Worm (Caenorhabditis elegans) whole organism, early embryonic: Measurements from ENCODE around the gene D1014.5.

ENCODE experiments used
- B0310.2 ChIP-seq: sonication (generic microtip); optimal IDR thresholded peaks from 2 replicates; lab custom pipeline; 2016; ENCODE audit warnings: mild to moderate bottlenecking, missing genetic modification characterization, missing compliant biosample characterization
- F13C5.2 ChIP-seq: sonication (generic microtip); optimal IDR thresholded peaks from 2 replicates; lab custom pipeline; 2017; ENCODE audit warnings: mild to moderate bottlenecking, missing genetic modification characterization, inconsistent platforms, missing compliant biosample characterization
- aly-1 ChIP-seq: sonication (generic microtip); optimal IDR thresholded peaks from 2 replicates; lab custom pipeline; 2016; ENCODE audit warnings: missing genetic modification characterization, missing compliant biosample characterization
- ama-1 ChIP-seq: fragments of 150-350 bp; optimal IDR thresholded peaks from 2 replicates; lab custom pipeline; 2014
- ceh-13 ChIP-seq: fragments of 200-800 bp; sonication (Bioruptor generic); optimal IDR thresholded peaks from 2 replicates; lab custom pipeline; 2018; ENCODE audit warnings: mild to moderate bottlenecking, missing genetic modification characterization, missing compliant biosample characterization
- ceh-36 ChIP-seq: sonication (generic microtip); optimal IDR thresholded peaks from 2 replicates; lab custom pipeline; 2016; ENCODE audit warnings: missing genetic modification characterization, inconsistent platforms, missing compliant biosample characterization
- ets-7 ChIP-seq: sonication (generic microtip); optimal IDR thresholded peaks from 2 replicates; lab custom pipeline; 2016; ENCODE audit warnings: missing genotype, missing genetic modification characterization, missing compliant biosample characterization
- flt-1 ChIP-seq: fragments of 200-800 bp; sonication (Bioruptor generic); IDR thresholded peaks from 2 replicates; pipeline ENCODE4 v1.3.6; 2022; ENCODE audit warnings: missing genetic modification characterization, missing compliant biosample characterization
- hmbx-1 ChIP-seq: sonication (generic microtip); optimal IDR thresholded peaks from 2 replicates; lab custom pipeline; 2016; ENCODE audit warnings: mild to moderate bottlenecking, missing genetic modification characterization, missing compliant biosample characterization
- hmg-4 ChIP-seq: fragments of 200-800 bp; sonication (Bioruptor generic); optimal IDR thresholded peaks from 2 replicates; lab custom pipeline; 2018; ENCODE audit warnings: mild to moderate bottlenecking, missing genetic modification characterization, missing compliant biosample characterization
- hnd-1 ChIP-seq: sonication (generic microtip); optimal IDR thresholded peaks from 2 replicates; lab custom pipeline; 2016; ENCODE audit warnings: missing genetic modification characterization, missing compliant biosample characterization
- pes-1 ChIP-seq: fragments of 200-800 bp; sonication (Bioruptor generic); IDR thresholded peaks from 2 replicates; pipeline ENCODE4 v1.3.6; 2022; ENCODE audit warnings: missing genetic modification reagents, missing genetic modification characterization, missing compliant biosample characterization
- scrt-1 ChIP-seq: fragments of 200-800 bp; sonication (Bioruptor generic); IDR thresholded peaks from 2 replicates; pipeline ENCODE4 v1.3.6; 2022; ENCODE audit warnings: missing genetic modification characterization, missing compliant biosample characterization
- sea-1 ChIP-seq: fragments of 200-800 bp; sonication (Bioruptor generic); conservative IDR thresholded peaks from 2 replicates; pipeline ENCODE4 v1.3.6; 2022; ENCODE audit warnings: missing genetic modification characterization, missing compliant biosample characterization
- tbx-11 ChIP-seq: fragments of 200-800 bp; sonication (Bioruptor generic); IDR thresholded peaks from 2 replicates; pipeline ENCODE4 v1.3.6; 2022; ENCODE audit warnings: missing genetic modification characterization, missing compliant biosample characterization
- tbx-37 ChIP-seq: fragments of 200-800 bp; sonication (Bioruptor generic); conservative IDR thresholded peaks from 2 replicates; pipeline ENCODE4 v1.3.6; 2022; ENCODE audit warnings: missing genetic modification reagents, missing genetic modification characterization, missing compliant biosample characterization
- tra-4 ChIP-seq: sonication (generic microtip); optimal IDR thresholded peaks from 2 replicates; lab custom pipeline; 2017; ENCODE audit warnings: missing genetic modification characterization, missing compliant biosample characterization

The D1014.5 gene

DNA sequence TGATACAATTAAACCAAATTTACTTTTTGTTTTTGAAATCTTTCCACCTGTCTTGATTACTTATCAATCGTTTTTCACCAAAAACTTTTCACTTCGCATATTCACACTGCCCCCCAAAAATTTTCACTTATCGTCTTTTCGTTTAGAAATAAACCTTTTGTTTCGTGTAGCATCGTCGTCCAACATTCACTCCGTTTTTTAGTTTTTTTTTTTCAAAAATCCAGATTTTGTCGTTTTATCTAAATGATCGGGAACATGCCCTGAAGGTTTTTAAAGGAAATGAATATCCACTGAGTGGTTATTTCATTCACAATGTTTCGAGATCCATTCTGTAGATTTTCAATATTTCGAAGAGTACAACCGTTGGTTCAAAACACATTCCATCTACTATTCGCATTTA is 5.5 kb upstream of the D1014.5 start, which contains the start of gene D1014.7:
Gene D1014.7, plus strand, starts transcription at position 301 of the 400 bp plus-strand sequence.
- TF ChIP-seq aly-1 (tag; lab: Kevin White, UChicago) (no peak), tra-4 (no peak), scrt-1 (GFP tag; lab: Robert Waterston, UW) (no peak), hmbx-1 (tag; lab: Kevin White, UChicago) (no peak), ceh-36 (no peak), tbx-11 (GFP tag; lab: Robert Waterston, UW) (no peak), F13C5.2 (no peak), ets-7 (no peak), hmg-4 (GFP tag; lab: Kevin White, UChicago) (no peak), B0310.2 (tag; lab: Kevin White, UChicago) (no peak), flt-1 (GFP tag; lab: Robert Waterston, UW) (no peak)

DNA sequence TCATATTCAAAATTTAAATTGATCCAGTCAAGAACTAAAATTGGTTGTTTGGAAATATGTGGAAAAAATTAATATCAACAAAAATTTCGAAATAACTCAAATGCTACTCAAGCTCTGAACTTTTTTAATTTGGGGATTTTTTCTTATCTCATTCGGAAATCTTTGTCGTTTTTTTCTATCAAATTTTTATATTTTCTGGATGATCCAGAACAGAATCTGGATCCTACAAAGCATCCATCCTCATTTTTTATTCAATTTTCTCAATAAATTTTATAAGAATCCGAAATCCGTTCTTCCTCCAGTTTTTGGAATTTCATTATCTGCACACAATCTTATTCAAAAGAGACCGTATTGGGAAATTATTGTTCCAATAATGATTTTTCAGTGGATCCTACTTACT is 2.6 kb upstream of the D1014.5 start, which contains the start of gene D1014.6:
Gene D1014.6, plus strand, starts transcription at position 301 of the 400 bp plus-strand sequence.
- no peak for TF ChIP-seq hnd-1 (tag; lab: Kevin White, UChicago)
- no peak for TF ChIP-seq pes-1 (GFP tag; lab: Robert Waterston, UW)
- no peak for TF ChIP-seq sea-1
- TF ChIP-seq ceh-36 = no peak
- TF ChIP-seq tra-4 = no peak
- no peak for TF ChIP-seq scrt-1 (GFP tag; lab: Robert Waterston, UW)
- no peak for TF ChIP-seq B0310.2 (tag; lab: Kevin White, UChicago)
- TF ChIP-seq hmg-4 (GFP tag; lab: Kevin White, UChicago) = no peak
- no peak for TF ChIP-seq tbx-11 (GFP tag; lab: Robert Waterston, UW)
- no peak for TF ChIP-seq ama-1 (lab: Kevin White, UChicago)
- TF ChIP-seq F13C5.2 = no peak
- TF ChIP-seq hmbx-1 (tag; lab: Kevin White, UChicago) = no peak
- TF ChIP-seq tbx-37 = no peak
- no peak for TF ChIP-seq aly-1 (tag; lab: Kevin White, UChicago)

DNA sequence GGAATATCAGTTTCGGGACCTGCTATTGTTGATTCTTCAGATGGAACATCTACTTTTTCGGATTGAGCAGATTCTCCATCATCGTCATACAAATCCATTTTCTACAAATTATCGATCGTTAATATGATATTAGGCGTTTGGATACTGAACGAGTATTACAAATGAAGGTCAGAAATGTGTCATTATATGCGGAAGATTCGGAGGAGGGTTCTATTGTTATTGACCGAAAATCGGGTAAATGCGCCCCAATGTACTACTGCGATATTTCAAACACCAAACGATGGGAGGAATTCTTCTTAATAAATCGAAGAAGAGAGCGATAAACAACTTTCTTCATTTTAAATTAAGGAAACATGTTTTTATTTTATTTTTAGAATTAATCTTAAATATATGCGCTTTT is 5.8 kb downstream of the D1014.5 start, which contains the start of gene spr-1:
Gene spr-1, minus strand, starts transcription at position 101 of the 400 bp plus-strand sequence.
- TF ChIP-seq tbx-11 (GFP tag; lab: Robert Waterston, UW) (no peak), ama-1 (lab: Kevin White, UChicago) (no peak), pes-1 (GFP tag; lab: Robert Waterston, UW) (no peak), B0310.2 (tag; lab: Kevin White, UChicago) (no peak), F13C5.2 (no peak), ceh-36 (no peak), hmbx-1 (tag; lab: Kevin White, UChicago) (no peak), ceh-13 (GFP tag; lab: Kevin White, UChicago) (no peak)

DNA sequence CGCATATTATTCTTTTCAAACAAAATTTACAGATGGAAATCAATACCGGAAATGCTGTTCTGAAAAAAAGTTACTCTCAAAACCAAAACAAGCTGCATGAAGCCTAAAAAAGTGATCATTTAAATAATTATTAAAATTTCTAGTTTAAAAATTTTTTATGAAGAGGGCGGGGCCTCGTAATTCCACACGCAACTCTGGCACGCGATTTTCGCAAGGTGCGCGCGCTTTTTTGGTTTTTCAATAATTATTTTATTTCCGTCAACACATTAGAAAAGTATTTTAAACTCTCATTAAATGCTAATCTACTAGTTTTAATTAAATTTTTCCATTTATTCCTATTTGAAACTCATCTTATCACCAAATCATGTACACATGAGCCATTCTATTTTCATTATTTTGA is 6.2 kb downstream of the D1014.5 start:
- TF ChIP-seq pes-1 (GFP tag; lab: Robert Waterston, UW) (no peak; the same call in 1 of the 2 replicates), tbx-11 (GFP tag; lab: Robert Waterston, UW) (0 out of 2 replicates have a peak, but pooled peaks have one; percentile 35)

DNA sequence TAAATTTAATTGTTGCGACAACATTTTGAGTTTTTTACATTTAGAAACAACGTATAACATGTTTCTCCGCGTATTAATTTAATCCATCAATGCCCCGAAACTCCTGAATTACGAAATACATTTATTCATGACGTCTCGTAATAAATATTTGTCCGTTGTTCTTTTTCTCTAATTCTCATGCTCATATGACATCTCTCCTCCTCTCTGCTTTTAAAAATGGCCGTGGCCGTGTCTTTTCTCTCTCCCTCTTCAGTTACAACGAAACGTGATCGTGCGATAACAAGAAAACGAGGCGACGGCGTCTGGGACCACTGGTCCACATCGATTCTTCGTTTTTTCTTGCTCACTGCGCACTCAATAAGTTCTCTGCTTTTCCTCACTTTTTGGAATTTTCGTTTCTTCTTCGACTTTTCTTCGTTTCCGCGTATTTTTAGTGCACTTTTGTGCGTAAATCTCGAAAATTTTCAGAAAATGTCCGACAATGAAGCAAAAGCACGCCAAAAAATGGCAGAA is 6.7 kb downstream of the D1014.5 start, which contains the start of gene snap-1:
Gene snap-1, plus strand, starts transcription at position 463 of the 513 bp plus-strand sequence.
- TF ChIP-seq tbx-11 (GFP tag; lab: Robert Waterston, UW) (no peak), tbx-37 (no peak), B0310.2 (tag; lab: Kevin White, UChicago) (no peak), pes-1 (GFP tag; lab: Robert Waterston, UW) (no peak), ets-7 (no peak), F13C5.2 (no peak), aly-1 (tag; lab: Kevin White, UChicago) (no peak), ceh-36 (no peak), ceh-13 (GFP tag; lab: Kevin White, UChicago) (no peak), ama-1 (lab: Kevin White, UChicago) (no peak), tra-4 (no peak), flt-1 (GFP tag; lab: Robert Waterston, UW) (no peak), hnd-1 (tag; lab: Kevin White, UChicago) (no peak), scrt-1 (GFP tag; lab: Robert Waterston, UW) (no peak), sea-1 (no peak), hmg-4 (GFP tag; lab: Kevin White, UChicago) (no peak), hmbx-1 (tag; lab: Kevin White, UChicago) (no peak)

DNA sequence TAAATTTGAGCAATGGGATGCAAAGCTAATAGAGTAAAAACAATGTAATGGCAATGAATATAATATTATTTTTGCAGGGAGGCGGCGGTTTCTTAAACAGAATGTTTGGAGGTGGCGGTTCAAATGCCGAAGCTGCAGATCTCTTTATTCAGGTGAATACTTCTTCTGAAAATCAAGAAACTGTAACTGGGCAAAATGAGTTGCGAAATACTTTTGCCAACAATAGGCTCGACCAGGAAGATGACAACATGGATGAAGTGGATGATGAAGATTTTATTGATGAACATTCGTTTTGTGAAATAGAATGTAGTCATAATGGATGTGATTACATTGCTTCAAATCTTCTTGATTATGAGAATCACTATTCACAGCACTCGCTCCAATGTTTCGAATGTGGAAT is 7.3 kb downstream of the D1014.5 start:
- no peak for TF ChIP-seq hnd-1 (tag; lab: Kevin White, UChicago)
- TF ChIP-seq tbx-11 (GFP tag; lab: Robert Waterston, UW) = no peak
- no peak for TF ChIP-seq hmbx-1 (tag; lab: Kevin White, UChicago)
- no peak for TF ChIP-seq aly-1 (tag; lab: Kevin White, UChicago)
- TF ChIP-seq pes-1 (GFP tag; lab: Robert Waterston, UW) = no peak
- TF ChIP-seq scrt-1 (GFP tag; lab: Robert Waterston, UW) = no peak
- no peak for TF ChIP-seq ama-1 (lab: Kevin White, UChicago)
- no peak for TF ChIP-seq ceh-13 (GFP tag; lab: Kevin White, UChicago)
- TF ChIP-seq flt-1 (GFP tag; lab: Robert Waterston, UW) = no peak
- TF ChIP-seq tra-4 = no peak

DNA sequence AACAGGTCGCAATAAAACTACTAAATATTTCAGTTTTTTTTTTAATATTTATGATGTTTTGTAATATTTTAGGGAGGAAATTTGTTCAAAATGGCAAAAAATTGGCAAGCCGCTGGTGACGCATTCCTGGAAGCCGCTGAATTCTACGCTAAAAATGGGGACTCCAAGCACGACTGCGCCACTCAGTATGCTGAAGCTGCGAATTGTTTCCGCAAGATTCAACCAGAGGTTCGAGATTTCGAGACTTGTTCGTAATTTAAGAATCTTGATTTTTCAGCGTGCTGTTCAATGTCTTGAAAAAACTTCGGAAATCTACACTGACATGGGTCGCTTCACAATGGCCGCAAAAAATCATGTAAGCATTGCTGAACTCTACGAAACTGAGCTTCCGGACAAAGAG is 8.1 kb downstream of the D1014.5 start:
- TF ChIP-seq tbx-11 (GFP tag; lab: Robert Waterston, UW) (no peak), ceh-36 (no peak), hmg-4 (GFP tag; lab: Kevin White, UChicago) (no peak), B0310.2 (tag; lab: Kevin White, UChicago) (no peak), hnd-1 (tag; lab: Kevin White, UChicago) (no peak), sea-1 (no peak), tbx-37 (no peak), ets-7 (no peak), ceh-13 (GFP tag; lab: Kevin White, UChicago) (no peak)

DNA sequence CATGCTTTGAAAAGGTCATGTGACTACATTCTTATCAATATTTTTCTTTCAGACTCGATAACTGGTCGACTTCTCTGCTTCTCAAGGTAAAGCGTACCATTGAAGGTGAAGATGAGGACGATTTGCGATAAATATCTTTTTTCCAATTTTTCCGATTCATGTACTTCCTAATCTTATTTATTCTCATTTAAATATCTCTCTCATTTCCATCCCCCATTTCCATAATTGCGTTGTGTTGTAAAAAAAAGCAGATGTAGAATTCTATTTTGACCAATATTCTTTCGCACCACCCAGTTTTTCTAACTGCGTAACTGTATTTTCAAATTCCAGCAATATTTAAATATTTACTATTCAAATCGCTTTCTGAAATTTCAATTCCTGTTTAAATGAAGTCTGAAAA is 9.4 kb downstream of the D1014.5 start, which contains the start of gene D1014.4:
Gene D1014.4, plus strand, starts transcription at position 301 of the 400 bp plus-strand sequence.
- TF ChIP-seq hmbx-1 (tag; lab: Kevin White, UChicago) (no peak), hmg-4 (GFP tag; lab: Kevin White, UChicago) (no peak), tbx-37 (no peak), ets-7 (no peak), hnd-1 (tag; lab: Kevin White, UChicago) (no peak), ceh-36 (no peak)
